Worm (Caenorhabditis elegans): Measurements from ENCODE around the gene F26F2.5.

DNA sequence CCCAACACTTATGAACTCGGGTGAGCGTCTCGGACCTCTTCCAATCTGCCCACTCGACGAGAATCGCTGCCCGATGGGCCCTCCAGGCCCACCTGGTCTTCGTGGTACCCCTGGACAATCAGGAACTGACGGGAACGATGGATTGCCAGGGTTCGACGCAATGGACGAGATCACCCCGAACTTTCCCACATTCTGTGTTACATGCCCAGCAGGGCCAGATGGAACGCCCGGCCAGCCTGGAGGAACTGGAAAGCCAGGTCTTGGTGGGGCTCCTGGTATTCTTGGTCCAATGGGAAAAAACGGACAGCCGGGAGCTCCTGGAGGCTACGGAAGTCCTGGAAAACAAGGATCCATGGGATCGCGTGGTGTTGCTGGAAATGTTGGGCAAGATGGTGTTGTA is 27.2 kb downstream of the F26F2.5 start:
- TF ChIP-seq ztf-29 (GFP tag; IDR thresholded peaks at IDR 0.05) (no peak), flt-1 (GFP tag; IDR thresholded peaks at IDR 0.05) (no peak), med-1 (GFP tag; optimal IDR thresholded peaks at IDR 0.05; ENCODE audit: insufficient read depth) (no peak), klf-2 (GFP tag; conservative IDR thresholded peaks at IDR 0.05) (no peak), tab-1 (GFP tag; IDR thresholded peaks at IDR 0.05) (no peak), cog-1 (tag; optimal IDR thresholded peaks at IDR 0.05) (no peak), T22C8.4 (GFP tag; IDR thresholded peaks at IDR 0.05) (no peak)

Measured in whole organism, midembryonic.